Worm (Caenorhabditis elegans): ENCODE results near the gene C06G1.1.

DNA sequence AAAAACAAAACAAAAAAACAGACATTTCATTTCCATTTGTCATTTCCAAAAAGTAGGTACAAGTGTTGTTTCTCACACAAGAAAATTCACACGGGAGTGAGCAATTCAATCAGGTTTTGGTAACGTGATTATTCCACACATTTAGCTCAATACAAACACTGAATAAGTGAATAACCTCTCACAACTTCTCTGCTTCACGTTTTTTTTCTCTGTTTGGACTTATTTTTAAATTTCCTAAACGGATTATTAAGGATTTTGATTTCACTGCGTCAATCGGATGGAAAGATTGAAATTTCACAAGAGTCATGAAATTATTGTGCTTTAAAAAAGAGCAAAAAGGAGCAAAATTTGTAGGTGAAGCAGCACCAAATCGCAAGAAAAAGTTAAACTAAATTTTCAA, 27.1 kb downstream of the C06G1.1 start:
- no peak for TF ChIP-seq ztf-29 (GFP tag; IDR thresholded peaks at IDR 0.05)
- no peak for TF ChIP-seq tab-1 (GFP tag; IDR thresholded peaks at IDR 0.05)
